Fruit fly (Drosophila melanogaster) whole organism, prepupa: ENCODE data around the gene Gr9a.

ENCODE experiments used
- Blimp-1 ChIP-seq: fragments of 200-800 bp; sonication (Bioruptor generic); optimal IDR thresholded peaks from 3 replicates; lab custom pipeline; 2017; ENCODE audit warnings: missing biosample characterization, missing genetic modification characterization, mild to moderate bottlenecking, moderate library complexity, missing genetic modification reagents
- CG11902 ChIP-seq: fragments of 200-800 bp; sonication (Bioruptor generic); optimal IDR thresholded peaks from 3 replicates; lab custom pipeline; 2016; ENCODE audit warnings: missing biosample characterization, missing genetic modification characterization
- CG16779 ChIP-seq: fragments of 200-800 bp; sonication (Bioruptor generic); optimal IDR thresholded peaks from 3 replicates; lab custom pipeline; 2017; ENCODE audit warnings: missing biosample characterization, mild to moderate bottlenecking, missing genetic modification characterization
- CG34406 ChIP-seq: fragments of 200-800 bp; sonication (Bioruptor generic); optimal IDR thresholded peaks from 3 replicates; lab custom pipeline; 2016; ENCODE audit warnings: missing biosample characterization, missing genetic modification characterization
- CG3919 ChIP-seq: fragments of 200-800 bp; sonication (Bioruptor generic); optimal IDR thresholded peaks from 3 replicates; lab custom pipeline; 2016; ENCODE audit warnings: missing biosample characterization, missing genetic modification characterization
- CG6163 ChIP-seq: fragments of 200-800 bp; sonication (Bioruptor generic); IDR thresholded peaks from 3 replicates; pipeline ENCODE4 v1.3.6; 2022; ENCODE audit warnings: missing biosample characterization, missing genetic modification characterization
- CG6276 ChIP-seq: fragments of 200-800 bp; sonication (Bioruptor generic); optimal IDR thresholded peaks from 2 replicates; lab custom pipeline; 2017; ENCODE audit warnings: missing biosample characterization, mild to moderate bottlenecking, missing genetic modification characterization
- Eip75B ChIP-seq: fragments of 200-800 bp; sonication (Bioruptor generic); optimal IDR thresholded peaks from 3 replicates; lab custom pipeline; 2016; ENCODE audit warnings: missing biosample characterization, missing genetic modification characterization
- Ets21C ChIP-seq: fragments of 200-800 bp; sonication (Bioruptor generic); optimal IDR thresholded peaks from 3 replicates; lab custom pipeline; 2016; ENCODE audit warnings: missing biosample characterization, missing genetic modification characterization
- Lpt ChIP-seq: fragments of 200-800 bp; sonication (Bioruptor generic); optimal IDR thresholded peaks from 3 replicates; lab custom pipeline; 2016; ENCODE audit warnings: missing biosample characterization, missing genetic modification characterization
- OdsH ChIP-seq: fragments of 200-800 bp; sonication (Bioruptor generic); optimal IDR thresholded peaks from 3 replicates; lab custom pipeline; 2016; ENCODE audit warnings: missing biosample characterization, missing genetic modification characterization
- Sox15 ChIP-seq: fragments of 200-800 bp; sonication (Bioruptor generic); optimal IDR thresholded peaks from 3 replicates; lab custom pipeline; 2016; ENCODE audit warnings: missing biosample characterization, missing genetic modification characterization
- esn ChIP-seq: fragments of 200-800 bp; sonication (Bioruptor generic); optimal IDR thresholded peaks from 2 replicates; lab custom pipeline; 2016; ENCODE audit warnings: missing biosample characterization, mild to moderate bottlenecking, missing genetic modification characterization, moderate library complexity
- fkh ChIP-seq: fragments of 200-800 bp; sonication (Bioruptor generic); optimal IDR thresholded peaks from 3 replicates; lab custom pipeline; 2017; ENCODE audit warnings: missing biosample characterization, mild to moderate bottlenecking, missing genetic modification characterization, moderate library complexity

- TF ChIP-seq OdsH (GFP tag; lab: Kevin White, UChicago) (no peak), Blimp-1 (no peak), esn (GFP tag; lab: Kevin White, UChicago) (no peak), Lpt (GFP tag; lab: Kevin White, UChicago) (no peak), fkh (GFP tag; lab: Kevin White, UChicago) (no peak), Eip75B (GFP tag; lab: Kevin White, UChicago) (no peak), Ets21C (GFP tag; lab: Kevin White, UChicago) (no peak), CG34406 (GFP tag; lab: Kevin White, UChicago) (no peak), CG6163 (GFP tag; lab: Robert Waterston, UW) (no peak), CG16779 (tag; lab: Kevin White, UChicago) (no peak), CG11902 (GFP tag; lab: Kevin White, UChicago) (no peak), CG3919 (GFP tag; lab: Kevin White, UChicago) (no peak), Sox15 (GFP tag; lab: Kevin White, UChicago) (no peak), CG6276 (GFP tag; lab: Kevin White, UChicago) (no peak)
Observed at dm6 chrX:10082950-10083253, 21.5 kb downstream of the Gr9a start, which contains the start of gene CG2972.
